Fruit fly (Drosophila melanogaster): ENCODE results near the gene CIA30.
A peak's percentile ranks its signal among the peaks of the same experiment; 100 is the strongest.

Gene CIA30

dm6 chr3R:29780402-29781029 is 43.8 kb downstream of the CIA30 start, which contains the start of gene fig:
Gene fig, minus strand, starts transcription at chr3R:29780452.
- TF ChIP-seq fru (GFP tag; optimal IDR thresholded peaks at IDR 0.05) (no peak), Jra (GFP tag; optimal IDR thresholded peaks at IDR 0.05) (no peak), h (GFP tag; optimal IDR thresholded peaks at IDR 0.05) (peak; percentile 33), Hnf4 (GFP tag; optimal IDR thresholded peaks at IDR 0.05) (no peak), psq (GFP tag; optimal IDR thresholded peaks at IDR 0.05) (no peak), woc (GFP tag; optimal IDR thresholded peaks at IDR 0.05) (no peak), CG32264 (GFP tag; optimal IDR thresholded peaks at IDR 0.05) (no peak), N (GFP tag; optimal IDR thresholded peaks at IDR 0.05) (no peak), br (GFP tag; optimal IDR thresholded peaks at IDR 0.05) (no peak), OdsH (GFP tag; optimal IDR thresholded peaks at IDR 0.05) (no peak), Hr83 (GFP tag; optimal IDR thresholded peaks at IDR 0.05; ENCODE audit: poor library complexity, severe bottlenecking) (peak; percentile 36), foxo (GFP tag; optimal IDR thresholded peaks at IDR 0.05) (no peak), rgr (GFP tag; optimal IDR thresholded peaks at IDR 0.05) (no peak), ey (GFP tag; optimal IDR thresholded peaks at IDR 0.05) (no peak), Mio (GFP tag; optimal IDR thresholded peaks at IDR 0.05) (no peak), Rel (GFP tag; optimal IDR thresholded peaks at IDR 0.05) (no peak), Rel (tag; optimal IDR thresholded peaks at IDR 0.05) (peak; percentile 63), sage (GFP tag; optimal IDR thresholded peaks at IDR 0.05) (no peak), dsf (GFP tag; optimal IDR thresholded peaks at IDR 0.05; ENCODE audit: borderline replicate concordance) (no peak), lola (GFP tag; optimal IDR thresholded peaks at IDR 0.05) (no peak), Sp1 (GFP tag; optimal IDR thresholded peaks at IDR 0.05) (no peak), Dfd (GFP tag; optimal IDR thresholded peaks at IDR 0.05) (no peak), tai (GFP tag; optimal IDR thresholded peaks at IDR 0.05) (no peak), Abd-B (GFP tag; optimal IDR thresholded peaks at IDR 0.05) (no peak), Vsx2 (GFP tag; optimal IDR thresholded peaks at IDR 0.05; ENCODE audit: partially characterized antibody) (no peak)

dm6 chr3R:29781874-29782273 is 45.1 kb downstream of the CIA30 start:
- TF ChIP-seq Rel (GFP tag; optimal IDR thresholded peaks at IDR 0.05): no peak
- peak; percentile 95 for TF ChIP-seq Rel (tag; optimal IDR thresholded peaks at IDR 0.05)
- TF ChIP-seq GATAd (GFP tag; optimal IDR thresholded peaks at IDR 0.05): no peak

dm6 chr3R:29782367-29782766 is 45.6 kb downstream of the CIA30 start:
- TF ChIP-seq pan (optimal IDR thresholded peaks at IDR 0.05): no peak
- peak; percentile 49 for TF ChIP-seq br (GFP tag; optimal IDR thresholded peaks at IDR 0.05)
- TF ChIP-seq dl (GFP tag; optimal IDR thresholded peaks at IDR 0.05; ENCODE audit: insufficient read depth in 1 of 2, partially characterized antibody in 2 of 2): peak in 1 of 2 experiments; percentile 7
- TF ChIP-seq fru (GFP tag; optimal IDR thresholded peaks at IDR 0.05): peak; percentile 50
- peak; percentile 55 for TF ChIP-seq h (GFP tag; optimal IDR thresholded peaks at IDR 0.05)
- no peak for TF ChIP-seq Vsx2 (GFP tag; optimal IDR thresholded peaks at IDR 0.05; ENCODE audit: partially characterized antibody)
- no peak for TF ChIP-seq GATAd (GFP tag; optimal IDR thresholded peaks at IDR 0.05)
- TF ChIP-seq usp (GFP tag; optimal IDR thresholded peaks at IDR 0.05): no peak
- peak; percentile 24 for TF ChIP-seq HLH106 (tag; optimal IDR thresholded peaks at IDR 0.05)
- peak; percentile 44 for TF ChIP-seq brk (GFP tag; optimal IDR thresholded peaks at IDR 0.05)
- TF ChIP-seq Hr78 (GFP tag; optimal IDR thresholded peaks at IDR 0.05): no peak
- peak; percentile 16 for TF ChIP-seq Rel (GFP tag; optimal IDR thresholded peaks at IDR 0.05)
- no peak for TF ChIP-seq Rel (tag; optimal IDR thresholded peaks at IDR 0.05)
- TF ChIP-seq ey (GFP tag; optimal IDR thresholded peaks at IDR 0.05): no peak
- no peak for TF ChIP-seq lola (GFP tag; optimal IDR thresholded peaks at IDR 0.05)
- TF ChIP-seq OdsH (GFP tag; optimal IDR thresholded peaks at IDR 0.05): peak; percentile 11
- TF ChIP-seq Dif (GFP tag; optimal IDR thresholded peaks at IDR 0.05; ENCODE audit: partially characterized antibody): peak; percentile 67
- TF ChIP-seq Hr83 (GFP tag; optimal IDR thresholded peaks at IDR 0.05; ENCODE audit: poor library complexity, severe bottlenecking): no peak
- peak in 1 of 2 experiments; percentile 19 for TF ChIP-seq foxo (GFP tag; optimal IDR thresholded peaks at IDR 0.05)
- no peak for TF ChIP-seq N (GFP tag; optimal IDR thresholded peaks at IDR 0.05)
- no peak for TF ChIP-seq dmrt93B (GFP tag; optimal IDR thresholded peaks at IDR 0.05)
- peak; percentile 6 for TF ChIP-seq sage (GFP tag; optimal IDR thresholded peaks at IDR 0.05)
- TF ChIP-seq Abd-B (GFP tag; optimal IDR thresholded peaks at IDR 0.05): no peak
- no peak for TF ChIP-seq jim (GFP tag; optimal IDR thresholded peaks at IDR 0.05)
- peak; percentile 46 for TF ChIP-seq Hnf4 (GFP tag; optimal IDR thresholded peaks at IDR 0.05)
- TF ChIP-seq Dfd (GFP tag; optimal IDR thresholded peaks at IDR 0.05): no peak
- peak; percentile 49 for TF ChIP-seq Sp1 (GFP tag; optimal IDR thresholded peaks at IDR 0.05)
- TF ChIP-seq psq (GFP tag; optimal IDR thresholded peaks at IDR 0.05): peak; percentile 51
- peak; percentile 8 for TF ChIP-seq tai (GFP tag; optimal IDR thresholded peaks at IDR 0.05)
- TF ChIP-seq dsf (GFP tag; optimal IDR thresholded peaks at IDR 0.05; ENCODE audit: borderline replicate concordance): no peak
- no peak for TF ChIP-seq CG9705 (GFP tag; optimal IDR thresholded peaks at IDR 0.05)
- TF ChIP-seq rgr (GFP tag; optimal IDR thresholded peaks at IDR 0.05): peak; percentile 39
- no peak for TF ChIP-seq woc (GFP tag; optimal IDR thresholded peaks at IDR 0.05)
- no peak for TF ChIP-seq sv (GFP tag; optimal IDR thresholded peaks at IDR 0.05)
- peak; percentile 96 for TF ChIP-seq Jra (GFP tag; optimal IDR thresholded peaks at IDR 0.05)
- no peak for TF ChIP-seq Myc (optimal IDR thresholded peaks at IDR 0.05)
- no peak for TF ChIP-seq Mio (GFP tag; optimal IDR thresholded peaks at IDR 0.05)
- TF ChIP-seq CrebA (GFP tag; optimal IDR thresholded peaks at IDR 0.05; ENCODE audit: borderline replicate concordance): peak; percentile 67
- TF ChIP-seq CG32264 (GFP tag; optimal IDR thresholded peaks at IDR 0.05): no peak

Measured in whole organism, wandering third instar larva.